Fruit fly (Drosophila melanogaster) whole organism, embryonic: ENCODE results near the gene CG3544.

Experiments used
- ATbp ChIP-seq: fragments of 200-800 bp; sonication (Bioruptor generic); optimal IDR thresholded peaks from 2 replicates; lab custom pipeline; 2017; ENCODE audit warnings: missing biosample characterization, mild to moderate bottlenecking, missing genetic modification characterization, missing genetic modification reagents
- Antp ChIP-seq: fragments of 200-800 bp; sonication (Bioruptor generic); optimal IDR thresholded peaks from 3 replicates; lab custom pipeline; 2016; ENCODE audit warnings: missing biosample characterization, missing genetic modification characterization
- Bdp1 ChIP-seq: fragments of 200-800 bp; sonication (Bioruptor generic); optimal IDR thresholded peaks from 3 replicates; lab custom pipeline; 2016; ENCODE audit warnings: missing biosample characterization, missing genetic modification characterization
- Bteb2 ChIP-seq: fragments of 200-800 bp; sonication (Bioruptor generic); optimal IDR thresholded peaks from 2 replicates; lab custom pipeline; 2016; ENCODE audit warnings: missing biosample characterization, missing genetic modification characterization
- CG11560 ChIP-seq: fragments of 200-800 bp; sonication (Bioruptor generic); IDR thresholded peaks from 3 replicates; pipeline ENCODE4 v1.3.6; 2022; ENCODE audit warnings: missing biosample characterization, missing genetic modification characterization
- CG12769 ChIP-seq: fragments of 200-800 bp; sonication (Bioruptor generic); optimal IDR thresholded peaks from 2 replicates; lab custom pipeline; 2019; ENCODE audit warnings: missing biosample characterization, mild to moderate bottlenecking, missing genetic modification characterization, moderate library complexity
- CG12942 ChIP-seq: fragments of 200-800 bp; sonication (Bioruptor generic); optimal IDR thresholded peaks from 3 replicates; lab custom pipeline; 2016; ENCODE audit warnings: missing biosample characterization, missing genetic modification characterization
- CG13123 ChIP-seq: fragments of 200-800 bp; sonication (Bioruptor generic); optimal IDR thresholded peaks from 2 replicates; lab custom pipeline; 2016; ENCODE audit warnings: missing biosample characterization, missing genetic modification characterization
- CG14441 ChIP-seq: fragments of 200-800 bp; sonication (Bioruptor generic); IDR thresholded peaks from 2 replicates; pipeline ENCODE4 v1.3.6; 2022; ENCODE audit warnings: missing biosample characterization, missing genetic modification characterization
- CG1603 ChIP-seq: fragments of 200-800 bp; sonication (Bioruptor generic); optimal IDR thresholded peaks from 2 replicates; lab custom pipeline; 2019; ENCODE audit warnings: missing biosample characterization, mild to moderate bottlenecking, missing genetic modification characterization, moderate library complexity
- CG16863 ChIP-seq: fragments of 200-800 bp; sonication (Bioruptor generic); optimal IDR thresholded peaks from 3 replicates; lab custom pipeline; 2016; ENCODE audit warnings: missing biosample characterization, missing genetic modification characterization
- CG2116 ChIP-seq: fragments of 200-800 bp; sonication (Bioruptor generic); optimal IDR thresholded peaks from 3 replicates; lab custom pipeline; 2018; ENCODE audit warnings: missing biosample characterization, mild to moderate bottlenecking, missing genetic modification characterization
- CG2129 ChIP-seq: fragments of 200-800 bp; sonication (Bioruptor generic); IDR thresholded peaks from 2 replicates; pipeline ENCODE4 v1.3.6; 2022; ENCODE audit warnings: missing biosample characterization, missing genetic modification characterization; ENCODE audit not compliant: partially characterized antibody
- CG30431 ChIP-seq: fragments of 200-800 bp; sonication (Bioruptor generic); optimal IDR thresholded peaks from 2 replicates; lab custom pipeline; 2017; ENCODE audit warnings: missing biosample characterization, missing genetic modification characterization
- CG3407 ChIP-seq: fragments of 200-800 bp; sonication (Bioruptor generic); optimal IDR thresholded peaks from 2 replicates; lab custom pipeline; 2018; ENCODE audit warnings: missing biosample characterization, mild to moderate bottlenecking, missing genetic modification characterization
- CG34224 ChIP-seq: fragments of 200-800 bp; sonication (Bioruptor generic); IDR thresholded peaks from 3 replicates; pipeline ENCODE4 v1.3.6; 2022; ENCODE audit warnings: missing biosample characterization, missing genetic modification characterization; ENCODE audit not compliant: partially characterized antibody
- CG4328 ChIP-seq: fragments of 200-800 bp; sonication (Bioruptor generic); optimal IDR thresholded peaks from 3 replicates; lab custom pipeline; 2017; ENCODE audit warnings: missing biosample characterization, missing genetic modification reagents, missing genetic modification characterization
- CG4360 ChIP-seq: fragments of 200-800 bp; sonication (Bioruptor generic); IDR thresholded peaks from 2 replicates; pipeline ENCODE4 v1.3.6; 2022; ENCODE audit warnings: missing biosample characterization, missing genetic modification characterization
- CG4707 ChIP-seq: fragments of 200-800 bp; sonication (Bioruptor generic); optimal IDR thresholded peaks from 2 replicates; lab custom pipeline; 2018; ENCODE audit warnings: missing biosample characterization, mild to moderate bottlenecking, missing genetic modification characterization, moderate library complexity
- CG6272 ChIP-seq: fragments of 200-800 bp; sonication (Bioruptor generic); IDR thresholded peaks from 2 replicates; pipeline ENCODE4 v1.3.6; 2022; ENCODE audit warnings: missing biosample characterization, missing genetic modification characterization
- CG7987 ChIP-seq: fragments of 200-800 bp; sonication (Bioruptor generic); optimal IDR thresholded peaks from 2 replicates; lab custom pipeline; 2018; ENCODE audit warnings: missing biosample characterization, mild to moderate bottlenecking, missing genetic modification characterization, moderate library complexity
- D19B ChIP-seq: fragments of 200-800 bp; sonication (Bioruptor generic); optimal IDR thresholded peaks from 2 replicates; lab custom pipeline; 2017; ENCODE audit warnings: missing biosample characterization, mild to moderate bottlenecking, missing genetic modification characterization
- Ets97D ChIP-seq: fragments of 200-800 bp; sonication (Bioruptor generic); optimal IDR thresholded peaks from 3 replicates; lab custom pipeline; 2016; ENCODE audit warnings: missing biosample characterization, missing genetic modification characterization
- Fer2 ChIP-seq: fragments of 200-800 bp; sonication (Bioruptor generic); optimal IDR thresholded peaks from 2 replicates; lab custom pipeline; 2018; ENCODE audit warnings: missing biosample characterization, mild to moderate bottlenecking, missing genetic modification characterization, moderate library complexity
- H15 ChIP-seq: fragments of 200-800 bp; sonication (Bioruptor generic); IDR thresholded peaks from 3 replicates; pipeline ENCODE4 v1.3.6; 2022; ENCODE audit warnings: missing biosample characterization, missing genetic modification characterization
- Hey ChIP-seq: fragments of 200-800 bp; sonication (Bioruptor generic); optimal IDR thresholded peaks from 3 replicates; lab custom pipeline; 2018; ENCODE audit warnings: missing biosample characterization, mild to moderate bottlenecking, missing genetic modification characterization
- NFAT ChIP-seq: fragments of 200-800 bp; sonication (Bioruptor generic); IDR thresholded peaks from 2 replicates; pipeline ENCODE4 v1.3.6; 2022; ENCODE audit warnings: missing biosample characterization, missing genetic modification characterization
- Nf-YB ChIP-seq: fragments of 200-800 bp; sonication (Bioruptor generic); optimal IDR thresholded peaks from 3 replicates; lab custom pipeline; 2019; ENCODE audit warnings: missing biosample characterization, mild to moderate bottlenecking, missing genetic modification characterization, moderate library complexity
- Optix ChIP-seq: fragments of 200-800 bp; sonication (Bioruptor generic); IDR thresholded peaks from 3 replicates; pipeline ENCODE4 v1.3.6; 2022; ENCODE audit warnings: missing biosample characterization, missing genetic modification characterization
- Ptx1 ChIP-seq: fragments of 200-800 bp; sonication (Bioruptor generic); IDR thresholded peaks from 2 replicates; pipeline ENCODE4 v1.3.6; 2022; ENCODE audit warnings: missing biosample characterization, missing genetic modification characterization
- Ssrp ChIP-seq: fragments of 200-800 bp; sonication (Bioruptor generic); optimal IDR thresholded peaks from 2 replicates; lab custom pipeline; 2018; ENCODE audit warnings: missing biosample characterization, mild to moderate bottlenecking, missing genetic modification characterization, moderate library complexity
- TFAM ChIP-seq: fragments of 200-800 bp; sonication (Bioruptor generic); optimal IDR thresholded peaks from 2 replicates; lab custom pipeline; 2017; ENCODE audit warnings: missing biosample characterization, missing genetic modification characterization, inconsistent platforms
- amos ChIP-seq: fragments of 200-800 bp; sonication (Bioruptor generic); IDR thresholded peaks from 2 replicates; pipeline ENCODE4 v1.3.6; 2022; ENCODE audit warnings: missing biosample characterization, missing genetic modification characterization; ENCODE audit not compliant: partially characterized antibody
- ase ChIP-seq: fragments of 200-800 bp; sonication (Bioruptor generic); IDR thresholded peaks from 3 replicates; pipeline ENCODE4 v1.3.6; 2022; ENCODE audit warnings: missing biosample characterization, missing genetic modification characterization
- chif ChIP-seq, 2 experiments: fragments of 200-800 bp; sonication (Bioruptor generic); optimal IDR thresholded peaks; 3 replicates each; lab custom pipeline; 2016; ENCODE audit warnings: missing biosample characterization in 2 of 2, missing genetic modification characterization in 2 of 2
- crp ChIP-seq, 2 experiments: fragments of 200-800 bp; sonication (Bioruptor generic); optimal IDR thresholded peaks; 2 replicates in 1 of 2; 3 replicates in 1 of 2; lab custom pipeline; 2017; ENCODE audit warnings: missing biosample characterization in 2 of 2, missing genetic modification characterization in 2 of 2, mild to moderate bottlenecking in 1 of 2, moderate library complexity in 1 of 2
- gt ChIP-seq: fragments of 200-800 bp; sonication (Bioruptor generic); IDR thresholded peaks from 2 replicates; pipeline ENCODE4 v1.3.6; 2022; ENCODE audit warnings: missing biosample characterization, missing genetic modification characterization
- kay ChIP-seq: fragments of 200-800 bp; sonication (Bioruptor generic); optimal IDR thresholded peaks from 2 replicates; lab custom pipeline; 2016; ENCODE audit warnings: missing biosample characterization, missing genetic modification characterization
- ken ChIP-seq: fragments of 200-800 bp; sonication (Bioruptor generic); IDR thresholded peaks from 3 replicates; pipeline ENCODE4 v1.3.6; 2022; ENCODE audit warnings: missing biosample characterization, missing genetic modification characterization
- lbe ChIP-seq: fragments of 200-800 bp; sonication (Bioruptor generic); optimal IDR thresholded peaks from 2 replicates; lab custom pipeline; 2016; ENCODE audit warnings: missing biosample characterization, mild to moderate bottlenecking, missing genetic modification characterization
- nau ChIP-seq: fragments of 200-800 bp; sonication (Bioruptor generic); optimal IDR thresholded peaks from 3 replicates; lab custom pipeline; 2017; ENCODE audit warnings: missing biosample characterization, mild to moderate bottlenecking, missing genetic modification characterization, missing genetic modification reagents
- peb ChIP-seq: fragments of 200-800 bp; sonication (Bioruptor generic); IDR thresholded peaks from 2 replicates; pipeline ENCODE4 v1.3.6; 2022; ENCODE audit warnings: missing biosample characterization, missing genetic modification characterization
- phol ChIP-seq: fragments of 200-800 bp; sonication (Bioruptor generic); optimal IDR thresholded peaks from 3 replicates; lab custom pipeline; 2018; ENCODE audit warnings: missing biosample characterization, mild to moderate bottlenecking, missing genetic modification characterization, moderate library complexity
- rib ChIP-seq: fragments of 200-800 bp; sonication (Bioruptor generic); IDR thresholded peaks from 2 replicates; pipeline ENCODE4 v1.3.6; 2022; ENCODE audit warnings: missing biosample characterization, missing genetic modification characterization
- run ChIP-seq: fragments of 200-800 bp; sonication (Bioruptor generic); optimal IDR thresholded peaks from 3 replicates; lab custom pipeline; 2018; ENCODE audit warnings: missing biosample characterization, mild to moderate bottlenecking, missing genetic modification characterization
- tx ChIP-seq: fragments of 200-800 bp; sonication (Bioruptor generic); optimal IDR thresholded peaks from 2 replicates; lab custom pipeline; 2016; ENCODE audit warnings: missing biosample characterization, missing genetic modification characterization
- unc-4 ChIP-seq: fragments of 200-800 bp; sonication (Bioruptor generic); IDR thresholded peaks from 2 replicates; pipeline ENCODE4 v1.3.6; 2022; ENCODE audit warnings: missing biosample characterization, missing genetic modification characterization; ENCODE audit not compliant: partially characterized antibody
- unpg ChIP-seq: fragments of 200-800 bp; sonication (Bioruptor generic); optimal IDR thresholded peaks from 3 replicates; lab custom pipeline; 2018; ENCODE audit warnings: missing biosample characterization, mild to moderate bottlenecking, missing genetic modification characterization, moderate library complexity
- z ChIP-seq: fragments of 200-800 bp; sonication (Bioruptor generic); IDR thresholded peaks from 3 replicates; pipeline ENCODE4 v1.3.6; 2022; ENCODE audit warnings: missing biosample characterization, missing genetic modification characterization

Gene CG3544

DNA sequence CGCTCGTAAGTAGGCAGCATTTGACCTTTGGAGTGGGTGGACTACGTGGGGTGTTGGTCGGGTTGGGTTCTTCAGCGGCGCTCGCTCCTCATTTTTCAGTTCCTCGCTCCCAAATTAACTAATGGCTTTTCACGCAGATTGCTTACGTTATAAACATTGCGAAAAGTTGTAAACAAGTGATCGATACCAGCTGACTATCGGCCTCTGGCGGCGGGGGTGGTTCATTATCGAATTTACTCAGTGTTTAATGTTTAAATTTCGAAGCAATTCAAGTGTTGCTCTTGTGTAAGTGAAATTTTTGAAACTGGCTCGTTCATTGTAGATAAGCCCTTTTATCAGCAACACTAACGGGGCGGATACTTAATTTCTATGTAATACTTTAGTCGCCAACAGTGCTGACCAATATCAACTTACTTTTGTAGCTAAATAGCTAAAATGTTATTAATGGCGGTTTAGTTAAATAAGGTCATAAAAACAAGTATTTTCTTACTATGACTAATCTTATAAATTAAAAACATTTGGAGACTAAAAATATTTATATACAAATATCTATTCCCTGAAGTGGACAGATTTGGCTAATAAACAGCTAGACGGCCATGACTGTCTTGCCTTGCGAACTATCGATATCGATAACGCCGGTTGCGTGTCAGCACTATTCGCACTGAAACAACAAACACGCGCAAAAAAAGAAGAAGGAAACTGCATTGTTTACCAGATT, 35.3 kb downstream of the CG3544 start, which contains the start of the genes PGAP2 and Clp (continued):
- peak; percentile 26 for TF ChIP-seq Fer2 (tag; lab: Kevin White, UChicago)
- no peak for TF ChIP-seq CG4707 (GFP tag; lab: Kevin White, UChicago)
- peak; percentile 43 for TF ChIP-seq kay (GFP tag; lab: Kevin White, UChicago)
- no peak for TF ChIP-seq CG11560 (tag; lab: Robert Waterston, UW)
- TF ChIP-seq TFAM (GFP tag; lab: Kevin White, UChicago) = no peak
- peak; percentile 76 for TF ChIP-seq CG14441 (GFP tag; lab: Robert Waterston, UW)
- peak; percentile 19 for TF ChIP-seq CG30431
- TF ChIP-seq lbe (GFP tag; lab: Kevin White, UChicago) = peak; percentile 41
- no peak for TF ChIP-seq nau
- TF ChIP-seq CG7987 (GFP tag; lab: Kevin White, UChicago) = peak; percentile 23
- TF ChIP-seq CG12769 (tag; lab: Kevin White, UChicago) = no peak
- TF ChIP-seq chif (GFP tag; optimal IDR thresholded peaks at IDR 0.05; lab: Kevin White, UChicago) = peak; percentile 43 to 56
- peak; percentile 89 for TF ChIP-seq Ptx1 (GFP tag; lab: Robert Waterston, UW)
- peak; percentile 75 for TF ChIP-seq ken (GFP tag; lab: Robert Waterston, UW)
- peak; percentile 72 for TF ChIP-seq CG2116
- peak; percentile 26; the same call in 1 of the 2 replicates for TF ChIP-seq NFAT
- TF ChIP-seq CG3407 (GFP tag; lab: Kevin White, UChicago) = peak; percentile 29
- TF ChIP-seq amos (GFP tag; lab: Robert Waterston, UW) = peak; percentile 11; the same call in 1 of the 2 replicates
- peak in 1 of 2 experiments; percentile 51 for TF ChIP-seq crp (GFP tag; optimal IDR thresholded peaks at IDR 0.05; lab: Kevin White, UChicago)
- TF ChIP-seq CG1603 (tag; lab: Kevin White, UChicago) = peak; percentile 48
- TF ChIP-seq phol (tag; lab: Kevin White, UChicago) = peak; percentile 85
- TF ChIP-seq Hey (tag; lab: Kevin White, UChicago) = no peak
- peak; percentile 55 for TF ChIP-seq Ets97D
- TF ChIP-seq CG4328 (GFP tag; lab: Kevin White, UChicago) = peak; percentile 48
- TF ChIP-seq CG13123 = peak; percentile 38
- TF ChIP-seq D19B = peak; percentile 49
- no peak; the same call in 2 of the 3 replicates for TF ChIP-seq CG34224
- peak; percentile 67 for TF ChIP-seq CG12942 (GFP tag; lab: Kevin White, UChicago)
- TF ChIP-seq gt (GFP tag; lab: Robert Waterston, UW) = no peak
- no peak for TF ChIP-seq CG16863 (GFP tag; lab: Kevin White, UChicago)
- TF ChIP-seq Ssrp (tag; lab: Kevin White, UChicago) = peak; percentile 83
- TF ChIP-seq Antp = peak; percentile 31
- TF ChIP-seq Bdp1 (GFP tag; lab: Kevin White, UChicago) = peak; percentile 20
- peak; percentile 51 for TF ChIP-seq Nf-YB
- TF ChIP-seq CG6272 (GFP tag; lab: Robert Waterston, UW) = peak; percentile 62
- TF ChIP-seq z (GFP tag; lab: Robert Waterston, UW) = no peak
- peak; percentile 46 for TF ChIP-seq Bteb2 (GFP tag; lab: Kevin White, UChicago)
- TF ChIP-seq rib = peak; percentile 20; the same call in 1 of the 2 replicates
- TF ChIP-seq peb (GFP tag; lab: Robert Waterston, UW) = peak; percentile 57; the same call in 1 of the 2 replicates
- peak; percentile 6 for TF ChIP-seq ATbp (GFP tag; lab: Kevin White, UChicago)
- TF ChIP-seq H15 (GFP tag; lab: Robert Waterston, UW) = peak; percentile 73
- no peak for TF ChIP-seq tx (GFP tag; lab: Kevin White, UChicago)
- TF ChIP-seq unpg = peak; percentile 69
- TF ChIP-seq Optix (GFP tag; lab: Robert Waterston, UW) = no peak; the same call in 2 of the 3 replicates
- TF ChIP-seq ase = peak; percentile 65
- peak; percentile 57; the same call in 1 of the 2 replicates for TF ChIP-seq unc-4 (GFP tag; lab: Robert Waterston, UW)
- no peak for TF ChIP-seq run (tag; lab: Kevin White, UChicago)
- TF ChIP-seq CG2129 = peak; percentile 21; the same call in 1 of the 2 replicates
- TF ChIP-seq CG4360 (GFP tag; lab: Robert Waterston, UW) = peak; percentile 71
